Worm (Caenorhabditis elegans): ENCODE data around the gene pfd-1.

Gene pfd-1

ce11 chrIV:11179123-11179740 lies 29.3 kb downstream of the pfd-1 start, which contains the start of gene cpt-2:
TSS of gene cpt-2 (plus strand) at chrIV:11179645.
- TF ChIP-seq jun-1 (tag; optimal IDR thresholded peaks at IDR 0.05) (peak; percentile 85), rnt-1 (tag; optimal IDR thresholded peaks at IDR 0.05) (peak; percentile 93), dpl-1 (GFP tag; optimal IDR thresholded peaks at IDR 0.05) (peak; percentile 67 to 82 (median 81)), nhr-71 (tag; optimal IDR thresholded peaks at IDR 0.05) (peak; percentile 94), unc-130 (tag; optimal IDR thresholded peaks at IDR 0.05) (peak; percentile 94), mef-2 (tag; optimal IDR thresholded peaks at IDR 0.05) (peak; percentile 20), ceh-82 (tag; optimal IDR thresholded peaks at IDR 0.05) (peak; percentile 77 to 93 (median 89)), fkh-4 (tag; optimal IDR thresholded peaks at IDR 0.05; ENCODE audit: borderline replicate concordance) (peak; percentile 49), skn-1 (tag; optimal IDR thresholded peaks at IDR 0.05) (peak; percentile 76), irx-1 (tag; optimal IDR thresholded peaks at IDR 0.05) (peak; percentile 87), xbp-1 (tag; optimal IDR thresholded peaks at IDR 0.05) (peak; percentile 91), nhr-11 (tag; optimal IDR thresholded peaks at IDR 0.05) (peak; percentile 83), fkh-8 (tag; optimal IDR thresholded peaks at IDR 0.05) (peak; percentile 79), nhr-20 (tag; optimal IDR thresholded peaks at IDR 0.05) (peak; percentile 92), lin-15B (tag; optimal IDR thresholded peaks at IDR 0.05) (peak; percentile 81), snpc-4 (tag; optimal IDR thresholded peaks at IDR 0.05) (peak; percentile 79), fkh-10 (GFP tag; optimal IDR thresholded peaks at IDR 0.05) (peak; percentile 75), lin-14 (GFP tag; optimal IDR thresholded peaks at IDR 0.05) (peak; percentile 85), mab-9 (GFP tag; IDR thresholded peaks at IDR 0.05) (peak; percentile 89), aly-2 (tag; optimal IDR thresholded peaks at IDR 0.05) (peak; percentile 54), nhr-90 (tag; optimal IDR thresholded peaks at IDR 0.05; ENCODE audit: poor library complexity) (peak; percentile 93), fos-1 (tag; optimal IDR thresholded peaks at IDR 0.05) (peak; percentile 77), nhr-19 (GFP tag; conservative IDR thresholded peaks at IDR 0.05) (peak; percentile 95), sup-37 (GFP tag; optimal IDR thresholded peaks at IDR 0.05) (peak; percentile 46), nhr-47 (tag; optimal IDR thresholded peaks at IDR 0.05) (peak; percentile 96), zag-1 (tag; optimal IDR thresholded peaks at IDR 0.05) (peak; percentile 80), ztf-4 (tag; optimal IDR thresholded peaks at IDR 0.05) (peak; percentile 64), unc-86 (tag; optimal IDR thresholded peaks at IDR 0.05) (peak; percentile 85), lin-39 (tag; optimal IDR thresholded peaks at IDR 0.05) (peak; percentile 86), grh-1 (GFP tag; IDR thresholded peaks at IDR 0.05) (peak; percentile 89), C04F5.9 (tag; optimal IDR thresholded peaks at IDR 0.05) (peak; percentile 58), ama-1 (optimal IDR thresholded peaks at IDR 0.05) (peak; percentile 37), nhr-85 (tag) (peak; percentile 88), blmp-1 (tag; optimal IDR thresholded peaks at IDR 0.05) (peak; percentile 56), mdl-1 (tag; optimal IDR thresholded peaks at IDR 0.05) (peak in 1 of 2 experiments; percentile 86), sox-4 (tag; optimal IDR thresholded peaks at IDR 0.05) (peak; percentile 75), egl-13 (tag; optimal IDR thresholded peaks at IDR 0.05) (peak; percentile 77), F16B12.6 (tag; optimal IDR thresholded peaks at IDR 0.05) (peak; percentile 53), dsc-1 (tag; optimal IDR thresholded peaks at IDR 0.05) (peak; percentile 91), nhr-77 (tag; optimal IDR thresholded peaks at IDR 0.05) (peak; percentile 66), lin-35 (GFP tag; optimal IDR thresholded peaks at IDR 0.05) (peak; percentile 83 to 90), lsy-2 (tag; optimal IDR thresholded peaks at IDR 0.05) (peak; percentile 90 to 93), tbx-2 (tag; optimal IDR thresholded peaks at IDR 0.05) (peak; percentile 91), snu-23 (GFP tag; optimal IDR thresholded peaks at IDR 0.05) (peak; percentile 93), mep-1 (tag; optimal IDR thresholded peaks at IDR 0.05) (peak; percentile 91), unc-98 (GFP tag; IDR thresholded peaks at IDR 0.05) (peak; percentile 76), C16A3.4 (tag; optimal IDR thresholded peaks at IDR 0.05) (peak; percentile 74), elt-2 (tag; optimal IDR thresholded peaks at IDR 0.05) (peak; percentile 88), elt-3 (tag; optimal IDR thresholded peaks at IDR 0.05) (peak in 3 of 6 experiments; percentile 7 to 82 (median 79)), isw-1 (GFP tag; IDR thresholded peaks at IDR 0.05) (peak; percentile 92), ceh-8 (GFP tag; optimal IDR thresholded peaks at IDR 0.05) (peak; percentile 91), zip-4 (GFP tag; optimal IDR thresholded peaks at IDR 0.05) (peak; percentile 49)

All from whole organism, L1 larva.